Fruit fly (Drosophila melanogaster) whole organism: ENCODE data around the gene Osi18.

Experiments
- CG8478 ChIP-seq: fragments of >200 bp; optimal IDR thresholded peaks from 2 replicates; lab custom pipeline; 2018; ENCODE audit warnings: inconsistent platforms
- psq ChIP-seq: fragments of >200 bp; optimal IDR thresholded peaks from 2 replicates; lab custom pipeline; 2017
- usp ChIP-seq: fragments of >200 bp; optimal IDR thresholded peaks from 2 replicates; lab custom pipeline; 2017; ENCODE audit warnings: missing biosample characterization, missing genetic modification characterization, mixed read lengths

- no peak for TF ChIP-seq usp
- TF ChIP-seq CG8478 (lab: Kevin White, UChicago), result no peak
- TF ChIP-seq psq (lab: Kevin White, UChicago), result no peak
These were observed 43.7 kb downstream of the Osi18 start for dm6 chr3R:6373512-6374306.
